Fruit fly (Drosophila melanogaster) whole organism, pupa: Measurements from ENCODE around the gene CG10194.

Source experiments
- CG10348 ChIP-seq: fragments of 200-800 bp; sonication (Bioruptor generic); IDR thresholded peaks from 2 replicates; pipeline ENCODE4 v1.3.6; 2022; ENCODE audit warnings: missing biosample characterization, missing genetic modification characterization
- CG12605 ChIP-seq: fragments of 200-800 bp; sonication (Bioruptor generic); IDR thresholded peaks from 2 replicates; pipeline ENCODE4 v1.3.6; 2022; ENCODE audit warnings: missing biosample characterization, missing genetic modification characterization
- CG13204 ChIP-seq: fragments of 200-800 bp; sonication (Bioruptor generic); optimal IDR thresholded peaks from 2 replicates; lab custom pipeline; 2018; ENCODE audit warnings: missing biosample characterization, mild to moderate bottlenecking, missing genetic modification characterization, moderate library complexity
- CG14655 ChIP-seq: fragments of 200-800 bp; sonication (Bioruptor generic); optimal IDR thresholded peaks from 3 replicates; lab custom pipeline; 2017; ENCODE audit warnings: mild to moderate bottlenecking, missing biosample characterization, missing genetic modification reagents, missing genetic modification characterization
- CG15710 ChIP-seq: fragments of 200-800 bp; sonication (Bioruptor generic); optimal IDR thresholded peaks from 2 replicates; lab custom pipeline; 2018; ENCODE audit warnings: missing biosample characterization, mild to moderate bottlenecking, missing genetic modification characterization, moderate library complexity
- CG17806 ChIP-seq: fragments of 200-800 bp; sonication (Bioruptor generic); optimal IDR thresholded peaks from 2 replicates; lab custom pipeline; 2018; ENCODE audit warnings: missing biosample characterization, mild to moderate bottlenecking, missing genetic modification characterization, moderate library complexity
- CG32121 ChIP-seq: fragments of 200-800 bp; sonication (Bioruptor generic); IDR thresholded peaks from 2 replicates; pipeline ENCODE4 v1.3.6; 2022; ENCODE audit warnings: missing biosample characterization, missing genetic modification characterization
- CG34367 ChIP-seq: fragments of 200-800 bp; sonication (Bioruptor generic); optimal IDR thresholded peaks from 2 replicates; lab custom pipeline; 2018; ENCODE audit warnings: missing biosample characterization, mild to moderate bottlenecking, missing genetic modification characterization
- CG4496 ChIP-seq: fragments of 200-800 bp; sonication (Bioruptor generic); IDR thresholded peaks from 3 replicates; pipeline ENCODE4 v1.3.6; 2022; ENCODE audit warnings: missing biosample characterization, missing genetic modification characterization
- CG8159 ChIP-seq: fragments of 200-800 bp; sonication (Bioruptor generic); optimal IDR thresholded peaks from 3 replicates; lab custom pipeline; 2018; ENCODE audit warnings: missing biosample characterization, mild to moderate bottlenecking, missing genetic modification characterization, moderate library complexity
- CG8301 ChIP-seq: fragments of 200-800 bp; sonication (Bioruptor generic); optimal IDR thresholded peaks from 2 replicates; lab custom pipeline; 2018; ENCODE audit warnings: missing biosample characterization, mild to moderate bottlenecking, missing genetic modification characterization
- CG9948 ChIP-seq: fragments of 200-800 bp; sonication (Bioruptor generic); optimal IDR thresholded peaks from 2 replicates; lab custom pipeline; 2018; ENCODE audit warnings: missing biosample characterization, mild to moderate bottlenecking, missing genetic modification characterization, moderate library complexity
- D1 ChIP-seq: fragments of 200-800 bp; sonication (Bioruptor generic); optimal IDR thresholded peaks from 2 replicates; lab custom pipeline; 2018; ENCODE audit warnings: missing biosample characterization, mild to moderate bottlenecking, missing genetic modification characterization, moderate library complexity
- EcR ChIP-seq: fragments of 200-800 bp; sonication (Bioruptor generic); optimal IDR thresholded peaks from 3 replicates; lab custom pipeline; 2019; ENCODE audit warnings: missing biosample characterization, missing genetic modification characterization, mild to moderate bottlenecking, moderate library complexity, missing genetic modification reagents
- Ets98B ChIP-seq: fragments of 200-800 bp; sonication (Bioruptor generic); IDR thresholded peaks from 2 replicates; pipeline ENCODE4 v1.3.6; 2022; ENCODE audit warnings: missing biosample characterization, missing genetic modification characterization
- Pif1A ChIP-seq: fragments of 200-800 bp; sonication (Bioruptor generic); optimal IDR thresholded peaks from 3 replicates; lab custom pipeline; 2016; ENCODE audit warnings: missing biosample characterization, missing genetic modification characterization
- Pif1B ChIP-seq: fragments of 200-800 bp; sonication (Bioruptor generic); optimal IDR thresholded peaks from 3 replicates; lab custom pipeline; 2016; ENCODE audit warnings: missing biosample characterization, missing genetic modification characterization
- Snoo ChIP-seq: fragments of 200-800 bp; sonication (Bioruptor generic); optimal IDR thresholded peaks from 3 replicates; lab custom pipeline; 2017; ENCODE audit warnings: missing biosample characterization, mild to moderate bottlenecking, missing genetic modification characterization, inconsistent platforms
- fd96Ca ChIP-seq: fragments of 200-800 bp; sonication (Bioruptor generic); IDR thresholded peaks from 3 replicates; pipeline ENCODE4 v1.3.6; 2022; ENCODE audit warnings: missing biosample characterization, missing genetic modification characterization
- gl ChIP-seq: fragments of 200-800 bp; sonication (Bioruptor generic); optimal IDR thresholded peaks from 2 replicates; lab custom pipeline; 2018; ENCODE audit warnings: missing biosample characterization, mild to moderate bottlenecking, missing genetic modification characterization
- rn ChIP-seq: fragments of 200-800 bp; sonication (Bioruptor generic); IDR thresholded peaks from 2 replicates; pipeline ENCODE4 v1.3.6; 2022; ENCODE audit warnings: missing biosample characterization, missing genetic modification characterization

Gene CG10194

DNA sequence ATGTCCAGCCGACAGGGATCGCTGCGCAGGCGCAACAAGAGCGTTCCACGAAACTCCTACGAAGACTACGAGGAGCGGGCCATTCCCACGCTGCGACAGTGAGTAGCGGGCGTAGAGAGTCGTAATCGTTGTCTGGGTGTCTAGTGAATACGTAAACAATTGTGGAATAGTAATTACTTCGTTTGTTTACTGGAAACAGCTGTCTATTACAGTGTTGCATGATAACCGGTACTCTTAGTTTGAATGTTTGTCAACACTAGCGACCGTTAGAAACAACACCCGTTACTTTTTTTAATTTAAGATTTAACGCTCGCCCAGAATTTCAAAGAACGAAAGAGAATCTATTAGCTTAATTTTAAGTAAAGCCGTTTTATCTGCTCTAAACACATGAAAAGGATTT is 40.2 kb upstream of the CG10194 start, which contains the start of gene CG10165:
TSS of gene CG10165 (minus strand) at position 214 of the 400 bp plus-strand sequence.
- TF ChIP-seq rn (GFP tag; lab: Robert Waterston, UW) (no peak), CG17806 (tag; lab: Kevin White, UChicago) (no peak), CG13204 (no peak), Ets98B (GFP tag; lab: Robert Waterston, UW) (no peak), CG8301 (tag; lab: Kevin White, UChicago) (no peak), CG12605 (GFP tag; lab: Robert Waterston, UW) (no peak), CG9948 (tag; lab: Kevin White, UChicago) (no peak), CG10348 (GFP tag; lab: Robert Waterston, UW) (no peak), CG8159 (tag; lab: Kevin White, UChicago) (no peak), CG34367 (tag; lab: Kevin White, UChicago) (no peak), fd96Ca (GFP tag; lab: Robert Waterston, UW) (no peak), CG4496 (no peak), EcR (GFP tag; lab: Kevin White, UChicago) (no peak), Pif1A (GFP tag; lab: Kevin White, UChicago) (no peak), gl (tag; lab: Kevin White, UChicago) (no peak), CG15710 (no peak), CG14655 (no peak), Pif1B (GFP tag; lab: Kevin White, UChicago) (no peak), Snoo (tag; lab: Kevin White, UChicago) (no peak), CG32121 (no peak)
- TF ChIP-seq, all 21 proteins: peak for 0

DNA sequence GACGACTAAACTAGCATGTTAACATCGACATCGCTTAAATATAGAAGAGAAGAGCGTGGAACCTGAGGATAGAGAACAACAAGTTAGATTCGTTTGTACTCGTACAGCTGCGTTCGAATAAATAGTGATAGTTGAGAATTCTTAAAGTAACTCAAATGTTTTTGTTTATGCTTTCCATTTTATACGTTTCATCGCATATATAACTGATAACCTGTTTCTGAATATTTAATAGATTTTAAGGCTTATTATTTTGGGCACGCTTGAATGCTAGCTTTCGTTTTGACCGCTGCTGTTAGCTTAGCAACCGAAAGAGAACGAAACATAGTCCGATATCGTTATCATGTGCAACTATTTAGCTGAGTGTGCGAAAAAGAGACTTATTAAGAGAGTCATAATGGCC is 38.4 kb upstream of the CG10194 start:
- TF ChIP-seq Pif1A (GFP tag; lab: Kevin White, UChicago), result peak; percentile 98
- peak; percentile 30 for TF ChIP-seq EcR (GFP tag; lab: Kevin White, UChicago)
- TF ChIP-seq Snoo (tag; lab: Kevin White, UChicago), result peak; percentile 70
- peak; percentile 97 for TF ChIP-seq rn (GFP tag; lab: Robert Waterston, UW)
- TF ChIP-seq CG8159 (tag; lab: Kevin White, UChicago), result peak; percentile 94
- TF ChIP-seq gl (tag; lab: Kevin White, UChicago), result peak; percentile 91
- TF ChIP-seq CG13204, result peak; percentile 88
- TF ChIP-seq CG17806 (tag; lab: Kevin White, UChicago), result peak; percentile 97
- peak; percentile 97 for TF ChIP-seq CG9948 (tag; lab: Kevin White, UChicago)
- peak; percentile 100 for TF ChIP-seq CG8301 (tag; lab: Kevin White, UChicago)
- peak; percentile 96 for TF ChIP-seq CG10348 (GFP tag; lab: Robert Waterston, UW)
- TF ChIP-seq CG4496, result peak; percentile 99
- no peak for TF ChIP-seq D1 (tag; lab: Kevin White, UChicago)
- TF ChIP-seq fd96Ca (GFP tag; lab: Robert Waterston, UW), result peak; percentile 99
- TF ChIP-seq CG34367 (tag; lab: Kevin White, UChicago), result peak; percentile 95
- TF ChIP-seq CG14655, result peak; percentile 99
- TF ChIP-seq CG32121, result peak; percentile 99
- peak; percentile 98 for TF ChIP-seq Pif1B (GFP tag; lab: Kevin White, UChicago)
- TF ChIP-seq CG15710, result peak; percentile 97
- TF ChIP-seq Ets98B (GFP tag; lab: Robert Waterston, UW), result peak; percentile 99
- TF ChIP-seq CG12605 (GFP tag; lab: Robert Waterston, UW), result peak; percentile 99

DNA sequence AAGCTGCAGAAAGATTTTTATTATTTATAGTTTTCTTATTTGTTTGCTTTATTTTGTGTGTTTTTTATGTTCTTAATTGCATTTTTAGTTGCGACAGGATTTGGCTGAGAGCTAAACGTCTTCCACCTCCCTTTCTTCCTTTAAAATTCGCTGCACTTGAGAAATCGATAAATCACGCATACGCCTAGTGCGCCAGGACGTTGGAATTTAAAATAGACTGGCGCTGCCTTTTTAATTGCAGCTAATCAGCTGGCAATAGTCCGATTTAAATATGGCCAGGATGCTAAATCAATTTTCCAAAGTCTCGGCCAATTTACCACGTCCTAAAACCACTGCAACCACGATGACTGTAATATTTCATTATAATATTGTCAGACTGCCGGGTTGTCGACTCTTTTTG is 36.9 kb upstream of the CG10194 start:
- no peak for TF ChIP-seq CG10348 (GFP tag; lab: Robert Waterston, UW)
- no peak for TF ChIP-seq rn (GFP tag; lab: Robert Waterston, UW)
- no peak for TF ChIP-seq fd96Ca (GFP tag; lab: Robert Waterston, UW)
- no peak for TF ChIP-seq Pif1A (GFP tag; lab: Kevin White, UChicago)
- TF ChIP-seq gl (tag; lab: Kevin White, UChicago), result no peak
- no peak for TF ChIP-seq CG8159 (tag; lab: Kevin White, UChicago)
- no peak for TF ChIP-seq CG34367 (tag; lab: Kevin White, UChicago)
- TF ChIP-seq CG8301 (tag; lab: Kevin White, UChicago), result no peak
- no peak for TF ChIP-seq CG15710
- no peak for TF ChIP-seq Ets98B (GFP tag; lab: Robert Waterston, UW)
- no peak for TF ChIP-seq CG9948 (tag; lab: Kevin White, UChicago)

DNA sequence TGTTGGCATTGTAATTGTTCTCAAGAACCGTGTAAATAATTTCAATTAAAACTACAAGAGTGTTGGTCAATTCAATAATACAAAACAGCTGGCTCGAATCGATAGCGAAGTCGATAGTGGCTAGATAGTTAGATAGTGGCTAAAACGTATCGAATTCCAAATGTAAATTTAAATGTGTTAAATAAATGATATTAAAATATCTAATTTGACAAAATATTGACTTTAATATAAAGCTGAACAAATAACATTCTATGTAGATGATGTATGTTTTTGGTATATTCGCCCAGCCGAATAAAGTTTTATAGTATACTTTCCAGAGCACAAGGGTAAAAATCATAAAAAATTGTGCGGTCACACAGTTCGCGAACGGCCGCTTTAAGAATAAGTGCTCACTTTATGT is 36.4 kb upstream of the CG10194 start, which contains the start of the genes Dpm1 and CG10137:
TSS of gene Dpm1 (minus strand) at position 53 of the 400 bp plus-strand sequence.
TSS of gene CG10137 (plus strand) at position 371 of the 400 bp plus-strand sequence.
- TF ChIP-seq Ets98B (GFP tag; lab: Robert Waterston, UW) (no peak), Snoo (tag; lab: Kevin White, UChicago) (no peak), EcR (GFP tag; lab: Kevin White, UChicago) (no peak), D1 (tag; lab: Kevin White, UChicago) (no peak), CG8159 (tag; lab: Kevin White, UChicago) (no peak), CG32121 (no peak), CG14655 (no peak), CG17806 (tag; lab: Kevin White, UChicago) (no peak), CG13204 (no peak), CG8301 (tag; lab: Kevin White, UChicago) (no peak), CG4496 (no peak), Pif1B (GFP tag; lab: Kevin White, UChicago) (no peak)
- TF ChIP-seq, all 21 proteins: peak for 0

DNA sequence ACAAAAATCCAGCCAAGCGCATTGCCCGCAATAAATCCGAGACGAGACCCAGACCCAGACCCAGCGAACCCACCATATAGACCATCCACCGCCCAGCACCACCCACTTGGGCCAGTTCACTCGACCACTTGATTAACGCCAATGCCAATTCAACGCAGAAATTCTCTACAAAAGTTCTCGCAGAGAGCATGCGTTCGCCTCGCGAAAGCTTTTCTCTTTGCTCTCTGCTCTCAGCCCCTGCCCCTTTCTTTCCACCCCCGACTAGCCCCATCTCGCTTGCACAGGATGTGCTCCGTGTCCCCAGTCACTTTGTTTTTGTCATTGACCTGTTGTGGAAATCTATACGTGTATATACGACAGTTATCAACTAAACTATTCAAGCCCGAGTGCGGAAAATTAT is 29.7 kb upstream of the CG10194 start:
- no peak for TF ChIP-seq CG15710
- TF ChIP-seq gl (tag; lab: Kevin White, UChicago), result no peak
- no peak for TF ChIP-seq CG12605 (GFP tag; lab: Robert Waterston, UW)
- TF ChIP-seq CG14655, result no peak
- TF ChIP-seq CG17806 (tag; lab: Kevin White, UChicago), result no peak
- TF ChIP-seq, all 21 proteins: peak for 0
